Worm (Caenorhabditis elegans): ENCODE measurements around the gene npr-27.

- TF ChIP-seq fkh-10 (GFP tag; optimal IDR thresholded peaks at IDR 0.05) (no peak), pha-4 (tag; optimal IDR thresholded peaks at IDR 0.05) (no peak), sox-4 (tag; optimal IDR thresholded peaks at IDR 0.05) (no peak), ahr-1 (tag; optimal IDR thresholded peaks at IDR 0.05) (no peak), unc-86 (tag; optimal IDR thresholded peaks at IDR 0.05) (no peak), pqm-1 (tag; optimal IDR thresholded peaks at IDR 0.05) (no peak), nfya-1 (tag; optimal IDR thresholded peaks at IDR 0.05) (no peak), nhr-11 (tag; optimal IDR thresholded peaks at IDR 0.05) (no peak), fax-1 (tag; optimal IDR thresholded peaks at IDR 0.05) (no peak), pat-9 (tag; optimal IDR thresholded peaks at IDR 0.05) (no peak), ceh-45 (GFP tag; IDR thresholded peaks at IDR 0.05) (no peak), hlh-13 (GFP tag; optimal IDR thresholded peaks at IDR 0.05) (no peak), dmd-4 (tag; optimal IDR thresholded peaks at IDR 0.05; ENCODE audit: borderline replicate concordance) (no peak), elt-2 (tag; optimal IDR thresholded peaks at IDR 0.05) (no peak)
Measured at ce11 chrIV:7291957-7292356, 13.5 kb upstream of the npr-27 start, which contains the start of gene F42C5.4.
